Worm (Caenorhabditis elegans) whole organism, mixed stage, embryonic: Measurements from ENCODE around the gene mdl-1.

Source experiments
- M03D4.4 ChIP-seq: sonication (generic microtip); optimal IDR thresholded peaks from 2 replicates; lab custom pipeline; 2017; ENCODE audit warnings: mild to moderate bottlenecking, missing genetic modification characterization, missing compliant biosample characterization
- bed-3 ChIP-seq: fragments of 200-800 bp; sonication (Bioruptor generic); optimal IDR thresholded peaks from 3 replicates; lab custom pipeline; 2018; ENCODE audit warnings: mild to moderate bottlenecking, missing genetic modification characterization, moderate library complexity, missing compliant biosample characterization
- blmp-1 ChIP-seq: fragments of 150-350 bp; optimal IDR thresholded peaks from 2 replicates; lab custom pipeline; 2014; ENCODE audit warnings: missing biosample characterization, missing genetic modification characterization
- ceh-39 ChIP-seq: fragments of 150-350 bp; optimal IDR thresholded peaks from 2 replicates; lab custom pipeline; 2014; ENCODE audit warnings: missing biosample characterization, missing genetic modification characterization
- ceh-83 ChIP-seq: fragments of 200-800 bp; sonication (Bioruptor generic); optimal IDR thresholded peaks from 2 replicates; lab custom pipeline; 2018; ENCODE audit warnings: mild to moderate bottlenecking, missing genetic modification characterization, missing compliant biosample characterization
- ces-1 ChIP-seq: fragments of 150-350 bp; optimal IDR thresholded peaks from 2 replicates; lab custom pipeline; 2014; ENCODE audit warnings: missing biosample characterization, missing genetic modification reagents, missing genetic modification characterization
- elt-1 ChIP-seq: sonication (generic microtip); optimal IDR thresholded peaks from 2 replicates; lab custom pipeline; 2017; ENCODE audit warnings: missing genetic modification characterization, mild to moderate bottlenecking, missing compliant biosample characterization, antibody characterized with exemption, moderate library complexity, borderline replicate concordance; ENCODE audit not compliant: insufficient read depth
- elt-3 ChIP-seq: fragments of 150-350 bp; optimal IDR thresholded peaks from 2 replicates; lab custom pipeline; 2014; ENCODE audit warnings: missing biosample characterization, missing genetic modification characterization
- ham-2 ChIP-seq: fragments of 200-800 bp; sonication (Bioruptor generic); optimal IDR thresholded peaks from 2 replicates; lab custom pipeline; 2018; ENCODE audit warnings: mild to moderate bottlenecking, missing genetic modification characterization, missing compliant biosample characterization
- hlh-1 ChIP-seq: fragments of 150-350 bp; optimal IDR thresholded peaks from 2 replicates; lab custom pipeline; 2014; ENCODE audit warnings: missing biosample characterization, missing genetic modification reagents, missing genetic modification characterization
- lin-13 ChIP-seq: fragments of 150-350 bp; optimal IDR thresholded peaks from 2 replicates; lab custom pipeline; 2014; ENCODE audit warnings: missing biosample characterization, missing genetic modification characterization
- lin-32 ChIP-seq: fragments of 200-800 bp; sonication (Bioruptor generic); optimal IDR thresholded peaks from 2 replicates; lab custom pipeline; 2018; ENCODE audit warnings: mild to moderate bottlenecking, missing genetic modification characterization, missing compliant biosample characterization
- mab-5 ChIP-seq: fragments of 150-350 bp; optimal IDR thresholded peaks from 2 replicates; lab custom pipeline; 2014; ENCODE audit warnings: missing biosample characterization, missing genetic modification characterization
- mep-1 ChIP-seq: fragments of 150-350 bp; optimal IDR thresholded peaks from 2 replicates; lab custom pipeline; 2017; ENCODE audit warnings: missing biosample characterization, missing genetic modification reagents, missing genetic modification characterization, inconsistent platforms
- nhr-12 ChIP-seq: fragments of 150-350 bp; optimal IDR thresholded peaks from 2 replicates; lab custom pipeline; 2014; ENCODE audit warnings: missing biosample characterization, missing genetic modification characterization
- nhr-2 ChIP-seq: fragments of 150-350 bp; optimal IDR thresholded peaks from 2 replicates; lab custom pipeline; 2014; ENCODE audit warnings: missing biosample characterization, missing genetic modification characterization
- nhr-237 ChIP-seq: fragments of 150-350 bp; optimal IDR thresholded peaks from 2 replicates; lab custom pipeline; 2014; ENCODE audit warnings: missing biosample characterization, missing genetic modification characterization
- nhr-28 ChIP-seq: fragments of 150-350 bp; optimal IDR thresholded peaks from 2 replicates; lab custom pipeline; 2014; ENCODE audit warnings: missing biosample characterization, missing genetic modification characterization
- sem-2 ChIP-seq: fragments of 200-800 bp; sonication (Bioruptor generic); optimal IDR thresholded peaks from 2 replicates; lab custom pipeline; 2018; ENCODE audit warnings: mild to moderate bottlenecking, missing genetic modification characterization, missing compliant biosample characterization
- snpc-4 ChIP-seq: fragments of 150-350 bp; optimal IDR thresholded peaks from 2 replicates; lab custom pipeline; 2014; ENCODE audit warnings: missing biosample characterization, missing genetic modification characterization
- sptf-1 ChIP-seq: sonication (generic microtip); optimal IDR thresholded peaks from 2 replicates; lab custom pipeline; 2017; ENCODE audit warnings: mild to moderate bottlenecking, missing genetic modification characterization, moderate library complexity, missing compliant biosample characterization
- tbx-8 ChIP-seq: fragments of 200-800 bp; sonication (Bioruptor generic); optimal IDR thresholded peaks from 2 replicates; lab custom pipeline; 2018; ENCODE audit warnings: mild to moderate bottlenecking, missing genetic modification characterization, moderate library complexity, missing compliant biosample characterization
- unc-120 ChIP-seq: sonication (generic microtip); optimal IDR thresholded peaks from 2 replicates; lab custom pipeline; 2017; ENCODE audit warnings: missing genetic modification characterization, missing compliant biosample characterization; ENCODE audit not compliant: poor library complexity, severe bottlenecking
- unc-39 ChIP-seq: fragments of 150-350 bp; optimal IDR thresholded peaks from 2 replicates; lab custom pipeline; 2014; ENCODE audit warnings: missing biosample characterization, missing genetic modification characterization
- unc-62 ChIP-seq: fragments of 150-350 bp; optimal IDR thresholded peaks from 2 replicates; lab custom pipeline; 2014; ENCODE audit warnings: missing biosample characterization, missing genetic modification reagents, missing genetic modification characterization
- zip-8 ChIP-seq: fragments of 150-350 bp; optimal IDR thresholded peaks from 2 replicates; lab custom pipeline; 2014; ENCODE audit warnings: missing biosample characterization, missing genetic modification characterization
- ztf-11 ChIP-seq: fragments of 150-350 bp; optimal IDR thresholded peaks from 2 replicates; lab custom pipeline; 2014; ENCODE audit warnings: missing biosample characterization, missing genetic modification characterization

Gene mdl-1

DNA sequence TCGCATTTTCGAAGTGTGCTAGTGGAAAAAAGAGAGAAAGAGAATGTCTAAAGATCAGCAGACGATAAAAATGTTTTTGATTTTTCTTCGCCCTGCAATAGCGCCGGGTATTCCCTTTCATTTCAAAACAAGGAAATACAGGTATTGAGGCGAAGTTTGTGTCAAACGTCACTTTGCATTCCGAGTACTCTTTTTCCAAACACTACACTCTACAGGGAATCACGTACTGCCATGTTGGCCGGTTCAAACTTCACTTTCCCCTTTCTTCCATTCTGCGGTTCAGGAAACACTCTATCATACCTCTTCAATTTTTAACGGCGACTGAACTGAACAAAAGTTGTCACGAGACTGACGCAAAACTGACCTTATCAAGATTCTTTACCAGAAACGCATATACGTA lies 3.6 kb upstream of the mdl-1 start:
- TF ChIP-seq mab-5 (tag; lab: Kevin White, UChicago): no peak
- no peak for TF ChIP-seq ceh-83 (GFP tag; lab: Kevin White, UChicago)
- TF ChIP-seq unc-62 (GFP tag; lab: Kevin White, UChicago): no peak
- TF ChIP-seq M03D4.4 (tag; lab: Kevin White, UChicago): no peak
- TF ChIP-seq hlh-1 (tag; lab: Kevin White, UChicago): no peak

DNA sequence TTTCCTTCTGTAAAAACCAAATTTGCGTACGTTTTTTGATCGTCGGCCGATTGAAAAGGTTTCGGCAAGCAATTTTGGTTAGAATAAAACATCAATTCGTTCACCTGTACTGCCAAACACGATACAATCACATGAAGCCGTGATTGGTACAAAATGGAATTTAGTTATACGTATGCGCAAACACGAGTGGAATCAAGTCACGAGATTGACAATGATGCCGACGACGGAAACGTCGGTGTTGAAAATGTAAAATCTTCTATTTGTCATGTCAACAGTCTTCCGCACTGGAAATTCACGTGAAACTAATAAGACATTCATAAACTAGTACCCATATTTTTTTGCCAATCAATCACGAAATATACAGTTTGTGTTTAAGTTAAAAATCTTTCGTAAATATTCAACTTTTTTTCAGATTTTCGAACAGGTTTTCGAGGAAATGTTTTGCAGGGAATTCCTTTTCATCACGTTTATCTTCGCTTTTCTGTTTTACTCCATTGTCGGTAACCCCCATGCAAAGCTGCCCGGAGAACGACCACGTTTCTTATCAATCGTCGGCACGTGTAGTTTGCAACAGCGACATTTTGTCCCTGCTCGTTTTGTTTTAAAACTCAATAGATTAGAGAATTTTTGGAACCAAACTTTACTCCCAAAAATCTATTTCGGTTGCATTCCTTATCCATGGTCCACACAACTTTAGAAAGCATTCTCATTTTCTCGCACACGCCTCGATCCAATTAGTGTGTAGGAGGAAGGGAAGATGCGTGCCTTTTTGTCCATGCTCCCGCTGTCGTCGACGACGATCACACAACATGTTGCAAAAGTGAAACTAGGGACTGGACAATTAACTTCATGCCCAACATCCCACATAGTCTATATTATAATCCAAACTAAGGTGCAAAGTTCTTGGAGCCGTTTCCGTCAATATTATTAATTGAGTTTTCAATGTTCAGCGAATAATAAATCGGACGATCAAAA lies 2.8 kb upstream of the mdl-1 start:
- TF ChIP-seq ces-1 (GFP tag; lab: Kevin White, UChicago) (peak; percentile 70), ztf-11 (tag; lab: Kevin White, UChicago) (no peak)

ce11 chrX:6740282-6740982 lies 1.7 kb upstream of the mdl-1 start:
- no peak for TF ChIP-seq sem-2
- no peak for TF ChIP-seq bed-3 (GFP tag; lab: Kevin White, UChicago)
- TF ChIP-seq nhr-237 (tag; lab: Kevin White, UChicago): no peak
- no peak for TF ChIP-seq mab-5 (tag; lab: Kevin White, UChicago)
- no peak for TF ChIP-seq sptf-1 (tag; lab: Kevin White, UChicago)
- TF ChIP-seq lin-13 (tag; lab: Kevin White, UChicago): no peak
- no peak for TF ChIP-seq hlh-1 (tag; lab: Kevin White, UChicago)
- TF ChIP-seq blmp-1 (tag; lab: Kevin White, UChicago): no peak
- no peak for TF ChIP-seq M03D4.4 (tag; lab: Kevin White, UChicago)
- TF ChIP-seq ces-1 (GFP tag; lab: Kevin White, UChicago): no peak
- no peak for TF ChIP-seq ham-2
- TF ChIP-seq ceh-39 (tag; lab: Kevin White, UChicago): no peak
- no peak for TF ChIP-seq elt-3 (tag; lab: Kevin White, UChicago)

DNA sequence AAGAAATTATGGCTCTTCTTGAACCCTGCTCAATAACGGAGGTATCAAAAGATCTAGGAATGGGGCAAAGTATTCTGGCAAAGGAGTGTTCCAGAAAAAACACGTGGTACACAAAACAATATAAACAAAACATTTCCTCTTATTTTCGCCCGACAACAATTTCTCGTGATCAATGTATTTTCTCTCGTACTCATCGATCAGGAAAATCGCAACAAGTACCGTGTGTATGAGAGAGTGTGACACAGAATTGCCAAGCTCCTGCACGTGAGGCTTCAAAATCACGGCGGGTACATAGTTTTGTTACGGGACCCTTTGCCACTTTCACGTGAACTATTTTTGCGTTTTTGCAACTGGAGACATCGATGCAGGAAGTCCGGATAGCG lies 1.2 kb upstream of the mdl-1 start:
- TF ChIP-seq ceh-39 (tag; lab: Kevin White, UChicago) (no peak), nhr-237 (tag; lab: Kevin White, UChicago) (no peak)

DNA sequence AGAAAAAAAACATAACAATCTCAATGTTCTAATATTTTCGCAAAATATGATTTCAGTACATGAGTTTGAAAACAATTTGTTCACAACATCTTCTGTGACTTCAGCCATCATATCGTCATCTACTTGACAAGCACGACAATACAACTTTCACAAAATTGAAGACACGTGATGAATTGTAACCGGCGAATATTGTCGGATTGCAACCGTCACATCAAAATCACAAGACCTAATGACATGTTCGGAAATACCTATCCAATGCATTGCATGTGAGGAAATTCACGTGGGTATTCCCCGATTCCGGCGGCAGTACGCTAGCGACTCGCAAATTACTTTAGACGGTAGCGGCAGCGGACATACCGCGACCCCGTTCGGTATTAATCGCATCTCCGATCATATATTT lies 619 bp upstream of the mdl-1 start:
- TF ChIP-seq unc-62 (GFP tag; lab: Kevin White, UChicago) (peak; percentile 52), zip-8 (tag; lab: Kevin White, UChicago) (no peak)

DNA sequence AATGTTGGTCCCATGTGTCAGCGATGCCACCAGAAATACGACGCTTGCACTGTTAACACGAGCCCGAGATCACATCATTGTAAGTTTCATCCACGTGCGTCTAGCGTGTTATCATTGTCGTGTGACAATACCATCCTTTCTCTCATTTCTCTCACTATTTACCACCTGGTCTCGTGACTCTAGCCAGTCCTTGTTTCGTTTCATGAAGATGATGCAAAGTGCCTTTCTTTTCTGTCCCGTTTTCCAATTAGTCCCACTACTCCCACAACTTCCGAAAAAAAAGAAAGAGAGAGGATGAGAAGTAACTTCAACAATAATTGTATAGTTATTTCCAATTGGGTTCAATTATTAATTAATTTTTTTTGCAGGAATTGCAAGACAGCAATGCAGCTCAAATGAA lies 740 bp downstream of the mdl-1 start:
- TF ChIP-seq nhr-12 (tag; lab: Kevin White, UChicago): no peak
- TF ChIP-seq nhr-28: no peak
- no peak for TF ChIP-seq ham-2
- TF ChIP-seq unc-120 (tag; lab: Kevin White, UChicago): peak; percentile 5
- TF ChIP-seq nhr-2 (tag; lab: Kevin White, UChicago): no peak
- no peak for TF ChIP-seq snpc-4

DNA sequence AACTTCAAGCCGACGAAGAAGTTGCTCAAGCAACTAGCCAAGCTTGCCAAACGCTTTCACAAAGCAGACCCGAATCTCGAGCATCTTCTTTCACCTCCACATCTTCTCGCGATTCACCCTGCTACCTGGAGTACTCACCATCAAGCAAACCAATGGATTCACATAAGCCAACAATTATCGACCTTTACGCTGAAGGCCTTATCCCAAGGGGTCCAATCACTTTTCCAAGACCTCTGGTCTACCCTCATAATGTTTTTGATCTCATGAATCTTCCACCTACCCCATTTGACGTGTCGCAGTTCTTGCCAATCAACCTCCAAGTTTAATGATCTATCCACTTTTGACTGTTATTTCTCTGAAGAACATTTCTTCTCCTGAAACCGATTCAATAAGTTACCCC lies 1.2 kb downstream of the mdl-1 start:
- no peak for TF ChIP-seq lin-13 (tag; lab: Kevin White, UChicago)
- no peak for TF ChIP-seq nhr-2 (tag; lab: Kevin White, UChicago)
- TF ChIP-seq ham-2: no peak
- no peak for TF ChIP-seq M03D4.4 (tag; lab: Kevin White, UChicago)
- no peak for TF ChIP-seq ceh-39 (tag; lab: Kevin White, UChicago)
- TF ChIP-seq nhr-12 (tag; lab: Kevin White, UChicago): no peak
- no peak for TF ChIP-seq elt-1 (tag; lab: Kevin White, UChicago)
- TF ChIP-seq ztf-11 (tag; lab: Kevin White, UChicago): no peak
- no peak for TF ChIP-seq hlh-1 (tag; lab: Kevin White, UChicago)
- no peak for TF ChIP-seq unc-62 (GFP tag; lab: Kevin White, UChicago)
- no peak for TF ChIP-seq unc-39 (tag; lab: Kevin White, UChicago)
- TF ChIP-seq unc-120 (tag; lab: Kevin White, UChicago): no peak
- TF ChIP-seq nhr-237 (tag; lab: Kevin White, UChicago): no peak
- TF ChIP-seq zip-8 (tag; lab: Kevin White, UChicago): no peak
- no peak for TF ChIP-seq mab-5 (tag; lab: Kevin White, UChicago)
- TF ChIP-seq lin-32 (GFP tag; lab: Kevin White, UChicago): no peak
- TF ChIP-seq mep-1 (tag; lab: Kevin White, UChicago): no peak
- no peak for TF ChIP-seq tbx-8 (GFP tag; lab: Kevin White, UChicago)
